Worm (Caenorhabditis elegans) whole organism, midembryonic: ENCODE results near the gene frm-2.

Experiments
- flt-1 ChIP-seq: fragments of 200-800 bp; sonication (Bioruptor generic); IDR thresholded peaks from 2 replicates; pipeline ENCODE4 v1.3.6; 2022; ENCODE audit warnings: missing genetic modification characterization, missing compliant biosample characterization
- klf-2 ChIP-seq: fragments of 200-800 bp; sonication (Bioruptor generic); conservative IDR thresholded peaks from 2 replicates; pipeline ENCODE4 v1.3.6; 2022; ENCODE audit warnings: missing genetic modification reagents, missing genetic modification characterization, missing compliant biosample characterization
- med-1 ChIP-seq: sonication (generic microtip); optimal IDR thresholded peaks from 2 replicates; lab custom pipeline; 2017; ENCODE audit warnings: missing genetic modification characterization, mild to moderate bottlenecking, missing compliant biosample characterization, antibody characterized with exemption, missing genetic modification reagents; ENCODE audit not compliant: insufficient read depth
- ref-1 ChIP-seq: fragments of 200-800 bp; sonication (Bioruptor generic); conservative IDR thresholded peaks from 2 replicates; pipeline ENCODE4 v1.3.6; 2022; ENCODE audit warnings: missing genetic modification reagents, missing genetic modification characterization, missing compliant biosample characterization
- tab-1 ChIP-seq: fragments of 200-800 bp; sonication (Bioruptor generic); IDR thresholded peaks from 2 replicates; pipeline ENCODE4 v1.3.6; 2022; ENCODE audit warnings: missing genetic modification characterization, missing compliant biosample characterization
- ztf-23 ChIP-seq: fragments of 200-800 bp; sonication (Bioruptor generic); IDR thresholded peaks from 2 replicates; pipeline ENCODE4 v1.3.6; 2022; ENCODE audit warnings: missing genetic modification reagents, missing genetic modification characterization, missing compliant biosample characterization
- ztf-29 ChIP-seq: fragments of 200-800 bp; sonication (Bioruptor generic); IDR thresholded peaks from 2 replicates; pipeline ENCODE4 v1.3.6; 2022; ENCODE audit warnings: missing genetic modification reagents, missing genetic modification characterization, missing compliant biosample characterization

DNA sequence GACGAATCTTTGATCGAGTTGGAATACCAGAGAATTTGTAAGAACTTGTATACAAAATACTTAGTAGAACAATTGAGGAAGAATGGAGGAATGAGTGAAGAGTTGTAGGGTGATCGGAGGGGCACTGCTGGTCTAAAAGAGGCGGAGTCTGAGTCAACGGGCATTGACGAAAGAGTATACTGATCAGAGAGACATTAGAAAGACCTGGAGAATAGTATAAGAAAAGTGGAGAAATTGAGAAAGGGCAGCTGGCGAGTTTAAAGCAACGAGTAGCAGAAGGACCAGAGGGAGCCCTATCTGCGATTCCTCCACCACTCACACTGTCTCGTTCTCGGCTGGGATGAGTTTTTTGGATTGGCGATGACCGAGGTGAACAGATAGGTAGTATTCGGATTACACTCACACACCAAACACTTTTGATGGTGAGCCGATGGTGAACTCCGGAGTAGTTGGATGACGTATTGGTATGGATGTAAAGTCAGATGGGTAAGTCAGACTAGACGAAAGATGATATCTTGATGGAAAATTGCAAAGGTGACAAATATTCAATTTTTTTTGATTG, 50.4 kb downstream of the frm-2 start, which contains the start of gene EGAP1.5:
- no peak for TF ChIP-seq ztf-29 (GFP tag; lab: Robert Waterston, UW)
- no peak for TF ChIP-seq flt-1 (GFP tag; lab: Robert Waterston, UW)
- TF ChIP-seq klf-2 (GFP tag; lab: Robert Waterston, UW) = no peak
- no peak for TF ChIP-seq ztf-23 (GFP tag; lab: Robert Waterston, UW)
- no peak for TF ChIP-seq med-1 (GFP tag; lab: Kevin White, UChicago)
- no peak for TF ChIP-seq ref-1 (GFP tag; lab: Robert Waterston, UW)
- TF ChIP-seq tab-1 (GFP tag; lab: Robert Waterston, UW) = 0 out of 2 replicates have a peak, but pooled peaks have one; percentile 23
